Worm (Caenorhabditis elegans) whole organism, late embryonic: ENCODE measurements around the gene arx-2.

Experiments used
- C08G9.2 ChIP-seq: sonication (generic microtip); optimal IDR thresholded peaks from 2 replicates; lab custom pipeline; 2016; ENCODE audit warnings: mild to moderate bottlenecking, missing genetic modification characterization, moderate library complexity, missing compliant biosample characterization
- F13H6.1 ChIP-seq: sonication (generic microtip); optimal IDR thresholded peaks from 2 replicates; lab custom pipeline; 2016; ENCODE audit warnings: missing genetic modification characterization, missing compliant biosample characterization
- ama-1 ChIP-seq: fragments of 150-350 bp; optimal IDR thresholded peaks from 2 replicates; lab custom pipeline; 2014
- che-1 ChIP-seq: sonication (generic microtip); optimal IDR thresholded peaks from 2 replicates; lab custom pipeline; 2016; ENCODE audit warnings: mild to moderate bottlenecking, missing genetic modification characterization, missing compliant biosample characterization
- gmeb-2 ChIP-seq: sonication (generic microtip); optimal IDR thresholded peaks from 2 replicates; lab custom pipeline; 2016; ENCODE audit warnings: missing genetic modification characterization, inconsistent platforms, missing compliant biosample characterization
- lin-11 ChIP-seq: fragments of 200-800 bp; sonication (Bioruptor generic); optimal IDR thresholded peaks from 2 replicates; lab custom pipeline; 2018; ENCODE audit warnings: mild to moderate bottlenecking, missing genetic modification characterization, missing compliant biosample characterization
- madf-2 ChIP-seq: sonication (generic microtip); optimal IDR thresholded peaks from 2 replicates; lab custom pipeline; 2017; ENCODE audit warnings: missing genetic modification characterization, missing compliant biosample characterization
- nhr-11 ChIP-seq: fragments of 150-350 bp; optimal IDR thresholded peaks from 2 replicates; lab custom pipeline; 2014; ENCODE audit warnings: missing biosample characterization, missing genetic modification characterization
- odd-2 ChIP-seq: sonication (generic microtip); optimal IDR thresholded peaks from 2 replicates; lab custom pipeline; 2017; ENCODE audit warnings: antibody characterized with exemption, mild to moderate bottlenecking, missing genetic modification characterization, missing compliant biosample characterization
- unc-55 ChIP-seq: sonication (generic microtip); optimal IDR thresholded peaks from 2 replicates; lab custom pipeline; 2017; ENCODE audit warnings: missing biosample characterization, missing genetic modification reagents, missing genetic modification characterization
- ztf-16 ChIP-seq: sonication (generic microtip); optimal IDR thresholded peaks from 2 replicates; lab custom pipeline; 2017; ENCODE audit warnings: missing genetic modification characterization, missing compliant biosample characterization

- TF ChIP-seq F13H6.1 (tag; lab: Kevin White, UChicago) (no peak), madf-2 (tag; lab: Kevin White, UChicago) (no peak), nhr-11 (no peak), ztf-16 (tag; lab: Kevin White, UChicago) (no peak), ama-1 (lab: Kevin White, UChicago) (no peak), che-1 (tag; lab: Kevin White, UChicago) (no peak), C08G9.2 (no peak), gmeb-2 (tag; lab: Kevin White, UChicago) (no peak), unc-55 (GFP tag; lab: Kevin White, UChicago) (no peak), odd-2 (tag; lab: Kevin White, UChicago) (no peak), lin-11 (tag; lab: Kevin White, UChicago) (no peak)
Measured at ce11 chrV:10333843-10334242, 4.3 kb downstream of the arx-2 start.
